Worm (Caenorhabditis elegans) whole organism, mixed stage, embryonic: ENCODE data around the gene kin-24.

Experiments
- M03D4.4 ChIP-seq: sonication (generic microtip); optimal IDR thresholded peaks from 2 replicates; lab custom pipeline; 2017; ENCODE audit warnings: mild to moderate bottlenecking, missing genetic modification characterization, missing compliant biosample characterization
- bed-3 ChIP-seq: fragments of 200-800 bp; sonication (Bioruptor generic); optimal IDR thresholded peaks from 3 replicates; lab custom pipeline; 2018; ENCODE audit warnings: mild to moderate bottlenecking, missing genetic modification characterization, moderate library complexity, missing compliant biosample characterization
- blmp-1 ChIP-seq: fragments of 150-350 bp; optimal IDR thresholded peaks from 2 replicates; lab custom pipeline; 2014; ENCODE audit warnings: missing biosample characterization, missing genetic modification characterization
- ceh-39 ChIP-seq: fragments of 150-350 bp; optimal IDR thresholded peaks from 2 replicates; lab custom pipeline; 2014; ENCODE audit warnings: missing biosample characterization, missing genetic modification characterization
- ceh-43 ChIP-seq: fragments of 200-800 bp; sonication (Bioruptor generic); optimal IDR thresholded peaks from 2 replicates; lab custom pipeline; 2018; ENCODE audit warnings: mild to moderate bottlenecking, missing genetic modification characterization, moderate library complexity, missing compliant biosample characterization
- ceh-83 ChIP-seq: fragments of 200-800 bp; sonication (Bioruptor generic); optimal IDR thresholded peaks from 2 replicates; lab custom pipeline; 2018; ENCODE audit warnings: mild to moderate bottlenecking, missing genetic modification characterization, missing compliant biosample characterization
- ces-1 ChIP-seq: fragments of 150-350 bp; optimal IDR thresholded peaks from 2 replicates; lab custom pipeline; 2014; ENCODE audit warnings: missing biosample characterization, missing genetic modification reagents, missing genetic modification characterization
- cnd-1 ChIP-seq: fragments of 200-800 bp; sonication (Bioruptor generic); optimal IDR thresholded peaks from 2 replicates; lab custom pipeline; 2018; ENCODE audit warnings: mild to moderate bottlenecking, missing genetic modification characterization, missing compliant biosample characterization
- drap-1 ChIP-seq: fragments of 200-800 bp; sonication (Bioruptor generic); optimal IDR thresholded peaks from 3 replicates; lab custom pipeline; 2018; ENCODE audit warnings: mild to moderate bottlenecking, missing genetic modification characterization, missing compliant biosample characterization
- elt-1 ChIP-seq: sonication (generic microtip); optimal IDR thresholded peaks from 2 replicates; lab custom pipeline; 2017; ENCODE audit warnings: missing genetic modification characterization, mild to moderate bottlenecking, missing compliant biosample characterization, antibody characterized with exemption, moderate library complexity, borderline replicate concordance; ENCODE audit not compliant: insufficient read depth
- elt-3 ChIP-seq: fragments of 150-350 bp; optimal IDR thresholded peaks from 2 replicates; lab custom pipeline; 2014; ENCODE audit warnings: missing biosample characterization, missing genetic modification characterization
- ham-2 ChIP-seq: fragments of 200-800 bp; sonication (Bioruptor generic); optimal IDR thresholded peaks from 2 replicates; lab custom pipeline; 2018; ENCODE audit warnings: mild to moderate bottlenecking, missing genetic modification characterization, missing compliant biosample characterization
- lin-13 ChIP-seq: fragments of 150-350 bp; optimal IDR thresholded peaks from 2 replicates; lab custom pipeline; 2014; ENCODE audit warnings: missing biosample characterization, missing genetic modification characterization
- lin-32 ChIP-seq: fragments of 200-800 bp; sonication (Bioruptor generic); optimal IDR thresholded peaks from 2 replicates; lab custom pipeline; 2018; ENCODE audit warnings: mild to moderate bottlenecking, missing genetic modification characterization, missing compliant biosample characterization
- lsy-2 ChIP-seq: fragments of 150-350 bp; optimal IDR thresholded peaks from 2 replicates; lab custom pipeline; 2014; ENCODE audit warnings: missing biosample characterization, missing genetic modification characterization
- mep-1 ChIP-seq: fragments of 150-350 bp; optimal IDR thresholded peaks from 2 replicates; lab custom pipeline; 2017; ENCODE audit warnings: missing biosample characterization, missing genetic modification reagents, missing genetic modification characterization, inconsistent platforms
- nhr-12 ChIP-seq: fragments of 150-350 bp; optimal IDR thresholded peaks from 2 replicates; lab custom pipeline; 2014; ENCODE audit warnings: missing biosample characterization, missing genetic modification characterization
- nhr-2 ChIP-seq: fragments of 150-350 bp; optimal IDR thresholded peaks from 2 replicates; lab custom pipeline; 2014; ENCODE audit warnings: missing biosample characterization, missing genetic modification characterization
- nhr-237 ChIP-seq: fragments of 150-350 bp; optimal IDR thresholded peaks from 2 replicates; lab custom pipeline; 2014; ENCODE audit warnings: missing biosample characterization, missing genetic modification characterization
- nhr-28 ChIP-seq: fragments of 150-350 bp; optimal IDR thresholded peaks from 2 replicates; lab custom pipeline; 2014; ENCODE audit warnings: missing biosample characterization, missing genetic modification characterization
- nhr-76 ChIP-seq: sonication (generic microtip); optimal IDR thresholded peaks from 2 replicates; lab custom pipeline; 2017; ENCODE audit warnings: missing biosample characterization, missing genetic modification characterization
- pha-4 ChIP-seq: fragments of 150-350 bp; optimal IDR thresholded peaks from 2 replicates; lab custom pipeline; 2018; ENCODE audit warnings: missing biosample characterization, missing genetic modification reagents, missing genetic modification characterization
- sem-2 ChIP-seq: fragments of 200-800 bp; sonication (Bioruptor generic); optimal IDR thresholded peaks from 2 replicates; lab custom pipeline; 2018; ENCODE audit warnings: mild to moderate bottlenecking, missing genetic modification characterization, missing compliant biosample characterization
- snpc-4 ChIP-seq: fragments of 150-350 bp; optimal IDR thresholded peaks from 2 replicates; lab custom pipeline; 2014; ENCODE audit warnings: missing biosample characterization, missing genetic modification characterization
- sptf-1 ChIP-seq: sonication (generic microtip); optimal IDR thresholded peaks from 2 replicates; lab custom pipeline; 2017; ENCODE audit warnings: mild to moderate bottlenecking, missing genetic modification characterization, moderate library complexity, missing compliant biosample characterization
- tbx-8 ChIP-seq: fragments of 200-800 bp; sonication (Bioruptor generic); optimal IDR thresholded peaks from 2 replicates; lab custom pipeline; 2018; ENCODE audit warnings: mild to moderate bottlenecking, missing genetic modification characterization, moderate library complexity, missing compliant biosample characterization
- unc-120 ChIP-seq: sonication (generic microtip); optimal IDR thresholded peaks from 2 replicates; lab custom pipeline; 2017; ENCODE audit warnings: missing genetic modification characterization, missing compliant biosample characterization; ENCODE audit not compliant: poor library complexity, severe bottlenecking
- unc-39 ChIP-seq: fragments of 150-350 bp; optimal IDR thresholded peaks from 2 replicates; lab custom pipeline; 2014; ENCODE audit warnings: missing biosample characterization, missing genetic modification characterization
- unc-62 ChIP-seq: fragments of 150-350 bp; optimal IDR thresholded peaks from 2 replicates; lab custom pipeline; 2014; ENCODE audit warnings: missing biosample characterization, missing genetic modification reagents, missing genetic modification characterization
- zip-8 ChIP-seq: fragments of 150-350 bp; optimal IDR thresholded peaks from 2 replicates; lab custom pipeline; 2014; ENCODE audit warnings: missing biosample characterization, missing genetic modification characterization
- ztf-11 ChIP-seq: fragments of 150-350 bp; optimal IDR thresholded peaks from 2 replicates; lab custom pipeline; 2014; ENCODE audit warnings: missing biosample characterization, missing genetic modification characterization

kin-24 gene

DNA sequence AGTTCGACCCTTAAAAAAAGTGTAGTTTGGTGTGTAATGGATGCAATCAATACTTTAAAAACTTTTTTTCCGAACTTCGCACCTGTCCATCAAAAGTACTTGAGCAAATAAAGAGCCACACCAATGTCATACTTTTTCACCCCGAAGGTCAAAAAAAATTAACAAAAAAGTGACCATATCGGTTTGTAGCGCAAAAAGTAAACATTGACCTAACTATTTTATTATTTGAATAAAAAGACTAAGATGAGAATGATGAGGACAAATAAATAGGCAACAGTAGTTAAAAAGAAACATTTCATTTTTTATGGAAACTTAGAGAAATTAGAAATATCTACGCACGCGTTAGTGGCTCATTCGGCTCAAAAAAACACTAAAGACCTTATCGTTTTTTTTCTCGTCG is 28.5 kb upstream of the kin-24 start:
- TF ChIP-seq pha-4 (no peak), unc-62 (GFP tag; lab: Kevin White, UChicago) (no peak), unc-39 (tag; lab: Kevin White, UChicago) (no peak), ces-1 (GFP tag; lab: Kevin White, UChicago) (no peak), nhr-28 (tag; lab: Kevin White, UChicago) (no peak), zip-8 (tag; lab: Kevin White, UChicago) (no peak), sptf-1 (tag; lab: Kevin White, UChicago) (no peak), nhr-12 (tag; lab: Kevin White, UChicago) (no peak), elt-3 (tag; lab: Kevin White, UChicago) (no peak), bed-3 (GFP tag; lab: Kevin White, UChicago) (no peak), snpc-4 (tag; lab: Kevin White, UChicago) (no peak), M03D4.4 (tag; lab: Kevin White, UChicago) (no peak)

DNA sequence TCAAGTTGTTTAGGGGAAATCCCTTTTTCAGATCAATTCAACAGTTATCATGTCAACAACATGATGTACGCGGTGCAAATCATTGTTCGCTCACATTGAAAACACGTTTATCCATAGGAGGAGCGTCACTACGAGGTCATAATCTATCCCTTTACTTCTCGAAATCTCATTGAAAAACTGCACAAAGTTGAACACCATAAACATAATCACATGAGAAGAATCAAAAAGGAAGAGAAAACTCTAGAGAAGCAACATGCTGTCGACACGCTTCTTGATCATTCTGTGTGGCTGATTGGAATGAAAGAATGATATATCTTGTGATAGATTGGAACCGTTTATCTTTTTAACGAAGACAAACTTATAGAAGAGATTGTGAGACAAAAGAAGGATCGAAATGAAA is 27.0 kb upstream of the kin-24 start:
- TF ChIP-seq M03D4.4 (tag; lab: Kevin White, UChicago): no peak
- TF ChIP-seq ztf-11: no peak
- no peak for TF ChIP-seq snpc-4 (tag; lab: Kevin White, UChicago)
- TF ChIP-seq lsy-2 (tag; lab: Kevin White, UChicago): no peak
- no peak for TF ChIP-seq ces-1 (GFP tag; lab: Kevin White, UChicago)
- no peak for TF ChIP-seq lin-13 (tag; lab: Kevin White, UChicago)
- TF ChIP-seq tbx-8 (GFP tag; lab: Kevin White, UChicago): no peak
- no peak for TF ChIP-seq drap-1 (GFP tag; lab: Kevin White, UChicago)
- no peak for TF ChIP-seq lin-32 (GFP tag; lab: Kevin White, UChicago)
- TF ChIP-seq bed-3 (GFP tag; lab: Kevin White, UChicago): no peak
- no peak for TF ChIP-seq nhr-237 (tag; lab: Kevin White, UChicago)
- TF ChIP-seq blmp-1 (tag; lab: Kevin White, UChicago): no peak
- no peak for TF ChIP-seq ham-2 (GFP tag; lab: Kevin White, UChicago)
- TF ChIP-seq pha-4: no peak
- TF ChIP-seq nhr-2: no peak
- TF ChIP-seq cnd-1: no peak
- no peak for TF ChIP-seq elt-1
- no peak for TF ChIP-seq unc-39 (tag; lab: Kevin White, UChicago)
- no peak for TF ChIP-seq ceh-39 (tag; lab: Kevin White, UChicago)

DNA sequence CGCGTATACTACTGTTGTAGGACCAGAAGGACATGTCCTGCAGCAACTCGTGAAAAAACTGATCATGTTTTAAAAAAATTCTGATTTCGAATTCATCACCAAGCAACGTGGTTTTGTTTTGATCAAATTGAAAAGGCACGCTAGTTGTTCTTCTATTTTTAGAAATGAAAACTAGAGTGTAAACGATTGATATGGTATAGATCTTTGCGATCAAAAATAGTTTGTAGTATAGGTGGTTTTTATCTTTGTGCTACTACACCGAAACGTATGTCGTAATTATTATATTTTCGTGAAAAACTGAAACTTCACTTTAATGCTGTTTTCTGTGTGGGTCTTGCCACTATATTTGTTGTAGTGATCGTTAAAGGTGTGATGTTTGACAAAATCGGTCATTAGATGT is 26.0 kb upstream of the kin-24 start:
- TF ChIP-seq zip-8 (tag; lab: Kevin White, UChicago) (no peak), nhr-76 (no peak), ceh-39 (tag; lab: Kevin White, UChicago) (no peak), sem-2 (GFP tag; lab: Kevin White, UChicago) (no peak), nhr-12 (tag; lab: Kevin White, UChicago) (no peak), unc-39 (tag; lab: Kevin White, UChicago) (no peak), unc-120 (tag; lab: Kevin White, UChicago) (no peak), elt-3 (tag; lab: Kevin White, UChicago) (no peak), ztf-11 (no peak), lin-13 (tag; lab: Kevin White, UChicago) (no peak), ceh-43 (GFP tag; lab: Kevin White, UChicago) (no peak)

DNA sequence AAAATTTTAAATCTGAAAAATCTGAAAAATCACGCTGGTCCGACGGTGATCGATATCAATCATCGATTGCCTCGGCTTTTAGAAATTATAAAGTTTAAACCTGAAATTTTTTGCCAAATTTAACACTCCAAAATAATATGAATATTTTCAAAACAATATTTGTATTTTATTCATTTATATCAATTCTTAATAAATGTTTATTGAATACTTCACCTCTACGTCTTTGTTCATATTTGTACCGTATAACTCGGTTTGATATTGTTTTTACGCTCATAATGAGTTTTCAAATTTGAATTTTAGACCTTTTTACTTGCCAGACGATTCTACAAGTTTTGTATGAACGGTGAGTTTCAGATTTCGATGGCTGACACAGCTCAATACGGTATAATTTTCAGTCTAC is 23.9 kb upstream of the kin-24 start, which contains the start of the genes K07F5.15 and K07F5.22:
Gene K07F5.15 (plus strand): TSS at position 301 of the 400 bp plus-strand sequence.
Gene K07F5.22 (plus strand): TSS at position 301 of the 400 bp plus-strand sequence.
- TF ChIP-seq snpc-4 (tag; lab: Kevin White, UChicago): no peak
- TF ChIP-seq ceh-39 (tag; lab: Kevin White, UChicago): no peak
- no peak for TF ChIP-seq drap-1 (GFP tag; lab: Kevin White, UChicago)
- TF ChIP-seq ceh-83: no peak
- no peak for TF ChIP-seq ztf-11
- TF ChIP-seq bed-3 (GFP tag; lab: Kevin White, UChicago): no peak
- no peak for TF ChIP-seq elt-1
- no peak for TF ChIP-seq mep-1
- no peak for TF ChIP-seq nhr-12 (tag; lab: Kevin White, UChicago)
- no peak for TF ChIP-seq blmp-1 (tag; lab: Kevin White, UChicago)
- TF ChIP-seq unc-39 (tag; lab: Kevin White, UChicago): no peak
- TF ChIP-seq nhr-237 (tag; lab: Kevin White, UChicago): no peak
- TF ChIP-seq, all 35 proteins: peak for 0

DNA sequence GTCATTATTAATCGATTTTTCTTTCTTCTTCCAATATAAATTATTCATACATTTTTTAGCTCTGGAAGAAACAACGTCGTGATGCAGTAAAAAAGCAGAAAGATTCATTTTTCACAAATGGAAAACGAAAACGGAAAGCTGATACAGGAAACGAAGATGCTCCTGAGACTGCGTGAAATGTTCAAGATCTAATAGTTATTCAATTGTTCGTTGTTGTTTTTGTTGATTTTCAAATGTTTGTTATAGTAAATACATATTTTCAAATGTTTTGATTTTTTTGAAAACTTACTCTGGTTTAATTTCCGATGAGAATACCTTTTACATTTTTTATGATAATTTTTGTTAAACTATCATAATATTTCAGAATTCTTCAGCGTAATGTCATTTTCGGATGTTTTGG is 22.9 kb upstream of the kin-24 start, which contains the start of gene K07F5.16:
Gene K07F5.16 (plus strand): TSS at position 301 of the 400 bp plus-strand sequence.
- TF ChIP-seq nhr-12 (tag; lab: Kevin White, UChicago) (no peak), cnd-1 (no peak), sptf-1 (tag; lab: Kevin White, UChicago) (no peak)
